Fruit fly (Drosophila melanogaster) whole organism, embryonic: ENCODE measurements around the gene Tsen2.

Source experiments
- Ada2b ChIP-seq: fragments of 200-800 bp; sonication (Bioruptor generic); IDR thresholded peaks from 2 replicates; pipeline ENCODE4 v1.3.6; 2022; ENCODE audit warnings: missing biosample characterization, missing genetic modification characterization
- Atf-2 ChIP-seq: fragments of 200-800 bp; sonication (Bioruptor generic); optimal IDR thresholded peaks from 2 replicates; lab custom pipeline; 2016; ENCODE audit warnings: missing biosample characterization, missing genetic modification characterization
- Atf3 ChIP-seq: fragments of 200-800 bp; sonication (Bioruptor generic); optimal IDR thresholded peaks from 3 replicates; lab custom pipeline; 2016; ENCODE audit warnings: missing biosample characterization, missing genetic modification characterization
- BEAF-32 ChIP-seq: fragments of 200-800 bp; sonication (Bioruptor generic); optimal IDR thresholded peaks from 3 replicates; lab custom pipeline; 2017; ENCODE audit warnings: missing biosample characterization, missing genetic modification characterization, mild to moderate bottlenecking, moderate library complexity, missing genetic modification reagents
- CG10147 ChIP-seq: fragments of 200-800 bp; sonication (Bioruptor generic); optimal IDR thresholded peaks from 2 replicates; lab custom pipeline; 2019; ENCODE audit warnings: missing biosample characterization, mild to moderate bottlenecking, missing genetic modification characterization, moderate library complexity
- CG10543 ChIP-seq: fragments of 200-800 bp; sonication (Bioruptor generic); optimal IDR thresholded peaks from 3 replicates; lab custom pipeline; 2017; ENCODE audit warnings: missing biosample characterization, mild to moderate bottlenecking, missing genetic modification characterization, moderate library complexity
- CG10565 ChIP-seq: fragments of 200-800 bp; sonication (Bioruptor generic); optimal IDR thresholded peaks from 3 replicates; lab custom pipeline; 2016; ENCODE audit warnings: missing biosample characterization, mild to moderate bottlenecking, missing genetic modification characterization
- CG11504 ChIP-seq: fragments of 200-800 bp; sonication (Bioruptor generic); optimal IDR thresholded peaks from 3 replicates; lab custom pipeline; 2019; ENCODE audit warnings: missing biosample characterization, mild to moderate bottlenecking, missing genetic modification characterization, moderate library complexity
- CG13123 ChIP-seq: fragments of 200-800 bp; sonication (Bioruptor generic); optimal IDR thresholded peaks from 2 replicates; lab custom pipeline; 2016; ENCODE audit warnings: missing biosample characterization, missing genetic modification characterization
- CG15601 ChIP-seq: fragments of 200-800 bp; sonication (Bioruptor generic); optimal IDR thresholded peaks from 3 replicates; lab custom pipeline; 2019; ENCODE audit warnings: missing biosample characterization, mild to moderate bottlenecking, missing genetic modification characterization, moderate library complexity
- CG17359 ChIP-seq: fragments of 200-800 bp; sonication (Bioruptor generic); optimal IDR thresholded peaks from 3 replicates; lab custom pipeline; 2018; ENCODE audit warnings: missing biosample characterization, mild to moderate bottlenecking, missing genetic modification characterization, moderate library complexity
- CG17361 ChIP-seq: fragments of 200-800 bp; sonication (Bioruptor generic); IDR thresholded peaks from 3 replicates; pipeline ENCODE4 v1.3.6; 2022; ENCODE audit warnings: missing biosample characterization, missing genetic modification characterization
- CG17802 ChIP-seq: fragments of 200-800 bp; sonication (Bioruptor generic); optimal IDR thresholded peaks from 2 replicates; lab custom pipeline; 2018; ENCODE audit warnings: missing biosample characterization, mild to moderate bottlenecking, missing genetic modification characterization, moderate library complexity
- CG2712 ChIP-seq: fragments of 200-800 bp; optimal IDR thresholded peaks from 3 replicates; lab custom pipeline; 2019; ENCODE audit warnings: missing biosample characterization, mild to moderate bottlenecking, missing genetic modification characterization, moderate library complexity
- CG3065 ChIP-seq: fragments of 200-800 bp; sonication (Bioruptor generic); optimal IDR thresholded peaks from 2 replicates; lab custom pipeline; 2016; ENCODE audit warnings: missing biosample characterization, missing genetic modification characterization
- CG32767 ChIP-seq: fragments of 200-800 bp; sonication (Bioruptor generic); IDR thresholded peaks from 2 replicates; pipeline ENCODE4 v1.3.6; 2022; ENCODE audit warnings: missing biosample characterization, missing genetic modification characterization
- CG5953 ChIP-seq: fragments of 200-800 bp; sonication (Bioruptor generic); IDR thresholded peaks from 2 replicates; pipeline ENCODE4 v1.3.6; 2022; ENCODE audit warnings: missing biosample characterization, missing genetic modification characterization
- CG6175 ChIP-seq: fragments of 200-800 bp; sonication (Bioruptor generic); IDR thresholded peaks from 3 replicates; pipeline ENCODE4 v1.3.6; 2022; ENCODE audit warnings: missing biosample characterization, missing genetic modification characterization
- CG7357 ChIP-seq: fragments of 200-800 bp; sonication (Bioruptor generic); IDR thresholded peaks from 3 replicates; pipeline ENCODE4 v1.3.6; 2022; ENCODE audit warnings: missing biosample characterization, missing genetic modification characterization
- CG9876 ChIP-seq: fragments of 200-800 bp; sonication (Bioruptor generic); optimal IDR thresholded peaks from 2 replicates; lab custom pipeline; 2016; ENCODE audit warnings: missing biosample characterization, missing genetic modification characterization
- Deaf1 ChIP-seq: fragments of 200-800 bp; optimal IDR thresholded peaks from 3 replicates; lab custom pipeline; 2019; ENCODE audit warnings: missing biosample characterization, mild to moderate bottlenecking, missing genetic modification characterization, moderate library complexity
- ERR ChIP-seq: fragments of 200-800 bp; sonication (Bioruptor generic); optimal IDR thresholded peaks from 2 replicates; lab custom pipeline; 2016; ENCODE audit warnings: missing biosample characterization, missing genetic modification characterization
- Fer3 ChIP-seq: fragments of 200-800 bp; sonication (Bioruptor generic); optimal IDR thresholded peaks from 2 replicates; lab custom pipeline; 2018; ENCODE audit warnings: missing biosample characterization, mild to moderate bottlenecking, missing genetic modification characterization, moderate library complexity
- HLHmδ ChIP-seq: fragments of 200-800 bp; sonication (Bioruptor generic); optimal IDR thresholded peaks from 2 replicates; lab custom pipeline; 2018; ENCODE audit warnings: missing biosample characterization, mild to moderate bottlenecking, missing genetic modification characterization, moderate library complexity
- Hmx ChIP-seq: fragments of 200-800 bp; sonication (Bioruptor generic); optimal IDR thresholded peaks from 2 replicates; lab custom pipeline; 2016; ENCODE audit warnings: missing biosample characterization, missing genetic modification characterization
- MESR4 ChIP-seq: fragments of 200-800 bp; sonication (Bioruptor generic); optimal IDR thresholded peaks from 2 replicates; lab custom pipeline; 2018; ENCODE audit warnings: missing biosample characterization, mild to moderate bottlenecking, missing genetic modification characterization, moderate library complexity
- Mes4 ChIP-seq: fragments of 200-800 bp; sonication (Bioruptor generic); optimal IDR thresholded peaks from 2 replicates; lab custom pipeline; 2016; ENCODE audit warnings: missing biosample characterization, missing genetic modification characterization
- Rfx ChIP-seq: fragments of 200-800 bp; sonication (Bioruptor generic); IDR thresholded peaks from 2 replicates; pipeline ENCODE4 v1.3.6; 2022; ENCODE audit warnings: missing biosample characterization, missing genetic modification characterization
- Sin3A ChIP-seq: fragments of >200 bp; optimal IDR thresholded peaks from 2 replicates; lab custom pipeline; 2018
- Trl ChIP-seq, 3 experiments: fragments of >200 bp in 2 of 3; fragments of 200-800 bp in 1 of 3; sonication (Bioruptor generic) in 1 of 3; optimal IDR thresholded peaks; 2 replicates in 1 of 3; 3 replicates in 2 of 3; lab custom pipeline; 2016 to 2017; ENCODE audit warnings: missing biosample characterization in 1 of 3, missing genetic modification characterization in 1 of 3
- ac ChIP-seq: fragments of 200-800 bp; sonication (Bioruptor generic); optimal IDR thresholded peaks from 3 replicates; lab custom pipeline; 2017; ENCODE audit warnings: missing biosample characterization, mild to moderate bottlenecking, missing genetic modification characterization
- cg ChIP-seq: fragments of 200-800 bp; sonication (Bioruptor generic); optimal IDR thresholded peaks from 3 replicates; lab custom pipeline; 2019; ENCODE audit warnings: missing biosample characterization, mild to moderate bottlenecking, missing genetic modification characterization, moderate library complexity
- corto ChIP-seq: fragments of 200-800 bp; sonication (Bioruptor generic); optimal IDR thresholded peaks from 2 replicates; lab custom pipeline; 2016; ENCODE audit warnings: missing biosample characterization, mild to moderate bottlenecking, missing genetic modification characterization, moderate library complexity
- disco-r ChIP-seq: fragments of 200-800 bp; sonication (Bioruptor generic); optimal IDR thresholded peaks from 2 replicates; lab custom pipeline; 2016; ENCODE audit warnings: missing biosample characterization, missing genetic modification characterization
- gem ChIP-seq: fragments of 200-800 bp; sonication (Bioruptor generic); optimal IDR thresholded peaks from 2 replicates; lab custom pipeline; 2019; ENCODE audit warnings: missing biosample characterization, mild to moderate bottlenecking, missing genetic modification characterization, moderate library complexity
- grn ChIP-seq: fragments of 200-800 bp; sonication (Bioruptor generic); optimal IDR thresholded peaks from 3 replicates; lab custom pipeline; 2017; ENCODE audit warnings: missing biosample characterization, missing genetic modification characterization
- gt ChIP-seq: fragments of 200-800 bp; sonication (Bioruptor generic); IDR thresholded peaks from 2 replicates; pipeline ENCODE4 v1.3.6; 2022; ENCODE audit warnings: missing biosample characterization, missing genetic modification characterization
- kay ChIP-seq: fragments of 200-800 bp; sonication (Bioruptor generic); optimal IDR thresholded peaks from 2 replicates; lab custom pipeline; 2016; ENCODE audit warnings: missing biosample characterization, missing genetic modification characterization
- ken ChIP-seq: fragments of 200-800 bp; sonication (Bioruptor generic); IDR thresholded peaks from 3 replicates; pipeline ENCODE4 v1.3.6; 2022; ENCODE audit warnings: missing biosample characterization, missing genetic modification characterization
- pnt ChIP-seq: fragments of 200-800 bp; sonication (Bioruptor generic); optimal IDR thresholded peaks from 3 replicates; lab custom pipeline; 2016; ENCODE audit warnings: missing biosample characterization, missing genetic modification characterization
- pros ChIP-seq: fragments of 200-800 bp; sonication (Bioruptor generic); optimal IDR thresholded peaks from 3 replicates; lab custom pipeline; 2019; ENCODE audit warnings: missing biosample characterization, mild to moderate bottlenecking, missing genetic modification characterization, moderate library complexity
- pzg ChIP-seq: fragments of 200-800 bp; sonication (Bioruptor generic); optimal IDR thresholded peaks from 3 replicates; lab custom pipeline; 2018; ENCODE audit warnings: missing biosample characterization, mild to moderate bottlenecking, missing genetic modification characterization, moderate library complexity
- sc ChIP-seq, 3 experiments: fragments of >200 bp in 2 of 3; fragments of 200-800 bp in 1 of 3; sonication (Bioruptor generic) in 1 of 3; optimal IDR thresholded peaks; 2 replicates in 2 of 3; 3 replicates in 1 of 3; lab custom pipeline; 2017; ENCODE audit warnings: mild to moderate bottlenecking in 1 of 3, missing biosample characterization in 1 of 3, missing genetic modification characterization in 1 of 3, missing genetic modification reagents in 1 of 3
- sd ChIP-seq: fragments of 200-800 bp; sonication (Bioruptor generic); optimal IDR thresholded peaks from 3 replicates; lab custom pipeline; 2018; ENCODE audit warnings: missing biosample characterization, mild to moderate bottlenecking, missing genetic modification characterization, moderate library complexity
- sens-2 ChIP-seq: fragments of 200-800 bp; sonication (Bioruptor generic); IDR thresholded peaks from 2 replicates; pipeline ENCODE4 v1.3.6; 2022; ENCODE audit warnings: missing biosample characterization, missing genetic modification characterization
- sisA ChIP-seq: fragments of 200-800 bp; sonication (Bioruptor generic); IDR thresholded peaks from 2 replicates; pipeline ENCODE4 v1.3.6; 2022; ENCODE audit warnings: missing biosample characterization, missing genetic modification characterization
- sug ChIP-seq: fragments of 200-800 bp; optimal IDR thresholded peaks from 2 replicates; lab custom pipeline; 2019; ENCODE audit warnings: missing biosample characterization, mild to moderate bottlenecking, missing genetic modification characterization, moderate library complexity
- twi ChIP-seq: fragments of 200-800 bp; optimal IDR thresholded peaks from 2 replicates; lab custom pipeline; 2019; ENCODE audit warnings: missing biosample characterization, mild to moderate bottlenecking, missing genetic modification characterization, moderate library complexity
- zf30C ChIP-seq: fragments of 200-800 bp; sonication (Bioruptor generic); optimal IDR thresholded peaks from 3 replicates; lab custom pipeline; 2018; ENCODE audit warnings: missing biosample characterization, mild to moderate bottlenecking, missing genetic modification characterization

Tsen2 gene

dm6 chr2L:16679817-16680683 lies 49.5 kb upstream of the Tsen2 start, which contains the start of the genes grp and squ (continued):
- TF ChIP-seq CG15601 (tag; lab: Kevin White, UChicago) (peak; percentile 34), CG2712 (tag; lab: Kevin White, UChicago) (peak; percentile 32), CG6175 (no peak), CG10543 (peak; percentile 27), ac (GFP tag; lab: Kevin White, UChicago) (no peak), sc (optimal IDR thresholded peaks at IDR 0.05; lab: Kevin White, UChicago) (no peak), sc (GFP tag; optimal IDR thresholded peaks at IDR 0.05; lab: Kevin White, UChicago) (no peak), CG10147 (GFP tag; lab: Kevin White, UChicago) (no peak), Trl (optimal IDR thresholded peaks at IDR 0.05; lab: Kevin White, UChicago) (no peak), Trl (GFP tag; optimal IDR thresholded peaks at IDR 0.05; lab: Kevin White, UChicago) (no peak), zf30C (peak; percentile 40), Ada2b (GFP tag; lab: Robert Waterston, UW) (no peak), CG7357 (GFP tag; lab: Robert Waterston, UW) (no peak), sd (tag; lab: Kevin White, UChicago) (peak; percentile 30), Atf3 (GFP tag; lab: Kevin White, UChicago) (no peak), Rfx (GFP tag; lab: Robert Waterston, UW) (peak; percentile 55), pnt (GFP tag; lab: Kevin White, UChicago) (no peak), CG10565 (no peak), MESR4 (GFP tag; lab: Kevin White, UChicago) (peak; percentile 35), CG17361 (GFP tag; lab: Robert Waterston, UW) (peak; percentile 26; the same call in 1 of the 3 replicates), BEAF-32 (GFP tag; lab: Kevin White, UChicago) (peak; percentile 88), ken (GFP tag; lab: Robert Waterston, UW) (no peak), grn (GFP tag; lab: Kevin White, UChicago) (no peak), cg (GFP tag; lab: Kevin White, UChicago) (peak; percentile 6), kay (GFP tag; lab: Kevin White, UChicago) (peak; percentile 55), CG17802 (tag; lab: Kevin White, UChicago) (no peak), ERR (GFP tag; lab: Kevin White, UChicago) (no peak), CG17359 (tag; lab: Kevin White, UChicago) (no peak), sisA (GFP tag; lab: Robert Waterston, UW) (no peak), pzg (GFP tag; lab: Kevin White, UChicago) (peak; percentile 71), pros (GFP tag; lab: Kevin White, UChicago) (peak; percentile 39), HLHmδ (GFP tag; lab: Kevin White, UChicago) (no peak), sens-2 (GFP tag; lab: Robert Waterston, UW) (no peak), CG13123 (GFP tag; lab: Kevin White, UChicago) (no peak), disco-r (no peak), twi (tag; lab: Kevin White, UChicago) (no peak), Deaf1 (tag; lab: Kevin White, UChicago) (no peak), Sin3A (lab: Kevin White, UChicago) (peak; percentile 65), CG11504 (tag; lab: Kevin White, UChicago) (no peak), Hmx (no peak), CG9876 (GFP tag; lab: Kevin White, UChicago) (no peak), CG3065 (no peak), Mes4 (no peak), gt (no peak), Fer3 (tag; lab: Kevin White, UChicago) (no peak), sug (tag; lab: Kevin White, UChicago) (no peak), Atf-2 (GFP tag; lab: Kevin White, UChicago) (no peak), CG5953 (GFP tag; lab: Robert Waterston, UW) (no peak), CG32767 (GFP tag; lab: Robert Waterston, UW) (no peak), gem (peak; percentile 5), corto (GFP tag; lab: Kevin White, UChicago) (no peak)
